Worm (Caenorhabditis elegans) whole organism, L1 larva: ENCODE data around the gene nhr-258.

Experiments used
- C04F5.9 ChIP-seq: sonication (generic microtip); optimal IDR thresholded peaks from 2 replicates; lab custom pipeline; 2016; ENCODE audit warnings: missing genetic modification characterization, missing compliant biosample characterization
- C34B4.2 ChIP-seq: sonication (generic microtip); optimal IDR thresholded peaks from 2 replicates; lab custom pipeline; 2017; ENCODE audit warnings: mild to moderate bottlenecking, missing genetic modification characterization, missing compliant biosample characterization
- F16B12.6 ChIP-seq: fragments of 150-350 bp; optimal IDR thresholded peaks from 2 replicates; lab custom pipeline; 2014; ENCODE audit warnings: missing biosample characterization, missing genetic modification characterization
- Y116A8C.19 ChIP-seq: sonication (generic microtip); optimal IDR thresholded peaks from 2 replicates; lab custom pipeline; 2016; ENCODE audit warnings: missing compliant biosample characterization, missing genetic modification characterization, borderline replicate concordance
- alr-1 ChIP-seq: fragments of 200-800 bp; sonication (Bioruptor generic); optimal IDR thresholded peaks from 2 replicates; lab custom pipeline; 2018; ENCODE audit warnings: borderline replicate concordance, mild to moderate bottlenecking, missing genetic modification characterization, missing compliant biosample characterization
- aly-2 ChIP-seq: fragments of 150-350 bp; optimal IDR thresholded peaks from 2 replicates; lab custom pipeline; 2014; ENCODE audit warnings: missing biosample characterization, missing genetic modification characterization
- ama-1 ChIP-seq: fragments of 150-350 bp; optimal IDR thresholded peaks from 2 replicates; lab custom pipeline; 2014
- blmp-1 ChIP-seq: fragments of 150-350 bp; optimal IDR thresholded peaks from 2 replicates; lab custom pipeline; 2014; ENCODE audit warnings: missing biosample characterization, missing genetic modification characterization
- ceh-90 ChIP-seq: sonication (generic microtip); optimal IDR thresholded peaks from 2 replicates; lab custom pipeline; 2016; ENCODE audit warnings: missing genetic modification characterization, missing compliant biosample characterization
- dsc-1 ChIP-seq: sonication (generic microtip); optimal IDR thresholded peaks from 2 replicates; lab custom pipeline; 2016; ENCODE audit warnings: mild to moderate bottlenecking, missing genetic modification characterization, missing compliant biosample characterization
- efl-3 ChIP-seq: fragments of 200-800 bp; sonication (Bioruptor generic); optimal IDR thresholded peaks from 2 replicates; lab custom pipeline; 2018; ENCODE audit warnings: mild to moderate bottlenecking, missing genetic modification characterization, missing compliant biosample characterization
- egl-27 ChIP-seq, 2 experiments: fragments of 150-350 bp in 1 of 2; sonication (generic microtip); optimal IDR thresholded peaks; 3 replicates each; lab custom pipeline; 2017 to 2018; ENCODE audit warnings: missing biosample characterization in 2 of 2, missing genetic modification characterization in 2 of 2, missing genetic modification reagents in 2 of 2
- elt-3 ChIP-seq, 6 experiments: fragments of 150-350 bp in 1 of 6; sonication (generic microtip); optimal IDR thresholded peaks; 2 replicates each; lab custom pipeline; 2017 to 2018; ENCODE audit warnings: missing biosample characterization in 6 of 6, missing genetic modification characterization in 6 of 6, inconsistent platforms in 1 of 6
- fkh-4 ChIP-seq: sonication (generic microtip); optimal IDR thresholded peaks from 2 replicates; lab custom pipeline; 2016; ENCODE audit warnings: missing compliant biosample characterization, missing genetic modification characterization, borderline replicate concordance
- fkh-8 ChIP-seq: sonication (generic microtip); optimal IDR thresholded peaks from 2 replicates; lab custom pipeline; 2016; ENCODE audit warnings: mild to moderate bottlenecking, missing genetic modification characterization, missing compliant biosample characterization
- irx-1 ChIP-seq: sonication (generic microtip); optimal IDR thresholded peaks from 2 replicates; lab custom pipeline; 2016; ENCODE audit warnings: missing genetic modification characterization, missing compliant biosample characterization
- isw-1 ChIP-seq: fragments of 200-800 bp; sonication (Bioruptor generic); IDR thresholded peaks from 2 replicates; pipeline ENCODE4 v1.3.6; 2022; ENCODE audit warnings: missing genetic modification characterization, missing compliant biosample characterization
- jun-1 ChIP-seq: fragments of 150-350 bp; optimal IDR thresholded peaks from 2 replicates; lab custom pipeline; 2014; ENCODE audit warnings: missing biosample characterization, missing genetic modification reagents, missing genetic modification characterization
- lin-13 ChIP-seq: fragments of 150-350 bp; optimal IDR thresholded peaks from 2 replicates; lab custom pipeline; 2014; ENCODE audit warnings: missing biosample characterization, missing genetic modification reagents, missing genetic modification characterization
- lin-14 ChIP-seq: fragments of 200-800 bp; sonication (Bioruptor generic); optimal IDR thresholded peaks from 2 replicates; lab custom pipeline; 2018; ENCODE audit warnings: mild to moderate bottlenecking, missing genetic modification characterization, moderate library complexity, missing compliant biosample characterization
- lin-15B ChIP-seq: fragments of 150-350 bp; sonication (generic microtip); optimal IDR thresholded peaks from 3 replicates; lab custom pipeline; 2014; ENCODE audit warnings: missing biosample characterization, missing genetic modification characterization
- lin-35 ChIP-seq, 2 experiments: fragments of 150-350 bp; optimal IDR thresholded peaks; 2 replicates each; lab custom pipeline; 2014; ENCODE audit warnings: missing biosample characterization in 2 of 2, missing genetic modification characterization in 2 of 2, missing genetic modification reagents in 2 of 2
- lir-3 ChIP-seq: sonication (generic microtip); optimal IDR thresholded peaks from 2 replicates; lab custom pipeline; 2016; ENCODE audit warnings: mild to moderate bottlenecking, missing genetic modification characterization, moderate library complexity, missing compliant biosample characterization; ENCODE audit not compliant: poor library complexity
- mab-9 ChIP-seq: fragments of 200-800 bp; sonication (Bioruptor generic); IDR thresholded peaks from 2 replicates; pipeline ENCODE4 v1.3.6; 2022; ENCODE audit warnings: missing genetic modification reagents, missing genetic modification characterization, missing compliant biosample characterization
- mef-2 ChIP-seq: fragments of 150-350 bp; optimal IDR thresholded peaks from 2 replicates; lab custom pipeline; 2014; ENCODE audit warnings: missing biosample characterization, missing genetic modification characterization
- nhr-11 ChIP-seq: fragments of 150-350 bp; optimal IDR thresholded peaks from 2 replicates; lab custom pipeline; 2014; ENCODE audit warnings: missing biosample characterization, missing genetic modification characterization
- nhr-12 ChIP-seq: sonication (generic microtip); optimal IDR thresholded peaks from 2 replicates; lab custom pipeline; 2017; ENCODE audit warnings: missing biosample characterization, missing genetic modification characterization
- nhr-19 ChIP-seq: fragments of 200-800 bp; sonication (Bioruptor generic); conservative IDR thresholded peaks from 2 replicates; pipeline ENCODE4 v1.3.6; 2022; ENCODE audit warnings: missing genetic modification characterization, missing compliant biosample characterization
- nhr-20 ChIP-seq: sonication (generic microtip); optimal IDR thresholded peaks from 2 replicates; lab custom pipeline; 2016; ENCODE audit warnings: mild to moderate bottlenecking, missing genetic modification characterization, missing compliant biosample characterization
- nhr-237 ChIP-seq: fragments of 150-350 bp; optimal IDR thresholded peaks from 2 replicates; lab custom pipeline; 2014; ENCODE audit warnings: missing biosample characterization, missing genetic modification characterization
- nhr-47 ChIP-seq: sonication (generic microtip); optimal IDR thresholded peaks from 2 replicates; lab custom pipeline; 2016; ENCODE audit warnings: mild to moderate bottlenecking, missing genetic modification characterization, moderate library complexity, missing compliant biosample characterization
- nhr-71 ChIP-seq: sonication (generic microtip); optimal IDR thresholded peaks from 2 replicates; lab custom pipeline; 2016; ENCODE audit warnings: mild to moderate bottlenecking, missing genetic modification characterization, moderate library complexity, missing compliant biosample characterization
- nhr-76 ChIP-seq: sonication (generic microtip); optimal IDR thresholded peaks from 2 replicates; lab custom pipeline; 2017; ENCODE audit warnings: missing biosample characterization, missing genetic modification characterization
- nhr-77 ChIP-seq: fragments of 150-350 bp; optimal IDR thresholded peaks from 2 replicates; lab custom pipeline; 2014; ENCODE audit warnings: missing biosample characterization, missing genetic modification characterization
- nhr-84 ChIP-seq: sonication (generic microtip); optimal IDR thresholded peaks from 2 replicates; lab custom pipeline; 2017; ENCODE audit warnings: missing biosample characterization, missing genetic modification characterization
- nhr-85 ChIP-seq: sonication (generic microtip); peaks from one replicate; lab custom pipeline; 2016; ENCODE audit warnings: missing genetic modification characterization, inconsistent platforms, missing compliant biosample characterization
- nhr-90 ChIP-seq: sonication (generic microtip); optimal IDR thresholded peaks from 2 replicates; lab custom pipeline; 2016; ENCODE audit warnings: mild to moderate bottlenecking, missing genetic modification characterization, missing compliant biosample characterization; ENCODE audit not compliant: poor library complexity
- pag-3 ChIP-seq: sonication (generic microtip); optimal IDR thresholded peaks from 2 replicates; lab custom pipeline; 2017; ENCODE audit warnings: missing genetic modification characterization, mild to moderate bottlenecking, missing compliant biosample characterization, antibody characterized with exemption, borderline replicate concordance; ENCODE audit not compliant: insufficient read depth
- pqm-1 ChIP-seq: sonication (generic microtip); optimal IDR thresholded peaks from 3 replicates; lab custom pipeline; 2017; ENCODE audit warnings: missing biosample characterization, missing genetic modification characterization
- skn-1 ChIP-seq: fragments of 150-350 bp; optimal IDR thresholded peaks from 2 replicates; lab custom pipeline; 2014; ENCODE audit warnings: missing biosample characterization, missing genetic modification characterization
- snpc-4 ChIP-seq: fragments of 150-350 bp; optimal IDR thresholded peaks from 2 replicates; lab custom pipeline; 2014; ENCODE audit warnings: missing biosample characterization, missing genetic modification characterization
- sox-4 ChIP-seq: sonication (generic microtip); optimal IDR thresholded peaks from 2 replicates; lab custom pipeline; 2016; ENCODE audit warnings: missing genetic modification characterization, missing compliant biosample characterization
- sptf-1 ChIP-seq: fragments of 150-350 bp; optimal IDR thresholded peaks from 2 replicates; lab custom pipeline; 2014; ENCODE audit warnings: missing biosample characterization, missing genetic modification characterization
- sup-37 ChIP-seq: fragments of 200-800 bp; sonication (Bioruptor generic); optimal IDR thresholded peaks from 2 replicates; lab custom pipeline; 2018; ENCODE audit warnings: mild to moderate bottlenecking, missing genetic modification characterization, missing compliant biosample characterization
- swsn-7 ChIP-seq: sonication (generic microtip); optimal IDR thresholded peaks from 2 replicates; lab custom pipeline; 2016; ENCODE audit warnings: missing genetic modification characterization, missing compliant biosample characterization
- unc-130 ChIP-seq: fragments of 150-350 bp; optimal IDR thresholded peaks from 2 replicates; lab custom pipeline; 2017; ENCODE audit warnings: missing biosample characterization, missing genetic modification characterization, inconsistent platforms
- unc-62 ChIP-seq: fragments of 150-350 bp; optimal IDR thresholded peaks from 2 replicates; lab custom pipeline; 2014; ENCODE audit warnings: missing biosample characterization, missing genetic modification reagents, missing genetic modification characterization
- unc-86 ChIP-seq: sonication (generic microtip); optimal IDR thresholded peaks from 2 replicates; lab custom pipeline; 2016; ENCODE audit warnings: missing genetic modification characterization, missing compliant biosample characterization
- unc-98 ChIP-seq: fragments of 200-800 bp; sonication (Bioruptor generic); IDR thresholded peaks from 2 replicates; pipeline ENCODE4 v1.3.6; 2022; ENCODE audit warnings: missing genetic modification characterization, missing compliant biosample characterization
- vab-15 ChIP-seq: sonication (generic microtip); optimal IDR thresholded peaks from 2 replicates; lab custom pipeline; 2017; ENCODE audit warnings: missing genotype, mild to moderate bottlenecking, missing genetic modification characterization, missing compliant biosample characterization
- xbp-1 ChIP-seq: sonication (generic microtip); optimal IDR thresholded peaks from 2 replicates; lab custom pipeline; 2016; ENCODE audit warnings: missing genetic modification characterization, missing compliant biosample characterization
- zag-1 ChIP-seq: fragments of 150-350 bp; optimal IDR thresholded peaks from 2 replicates; lab custom pipeline; 2014; ENCODE audit warnings: missing biosample characterization, missing genetic modification characterization
- zip-4 ChIP-seq: fragments of 200-800 bp; sonication (Bioruptor generic); optimal IDR thresholded peaks from 2 replicates; lab custom pipeline; 2018; ENCODE audit warnings: mild to moderate bottlenecking, missing genetic modification characterization, moderate library complexity, missing compliant biosample characterization
- ztf-11 ChIP-seq, 2 experiments: sonication (generic microtip); optimal IDR thresholded peaks; 2 replicates each; lab custom pipeline; 2016 to 2017; ENCODE audit warnings: missing genetic modification characterization in 2 of 2, missing biosample characterization in 1 of 2, missing compliant biosample characterization in 1 of 2

Gene nhr-258

ce11 chrIV:8067745-8068144, 23.0 kb downstream of the nhr-258 start (continued):
- no peak for TF ChIP-seq nhr-11 (tag; lab: Kevin White, UChicago)
- no peak for TF ChIP-seq nhr-84 (tag; lab: Kevin White, UChicago)
- TF ChIP-seq nhr-19 (GFP tag; lab: Robert Waterston, UW), result no peak; the same call in 1 of the 2 replicates
- TF ChIP-seq mab-9 (GFP tag; lab: Robert Waterston, UW), result no peak
- no peak for TF ChIP-seq nhr-237 (tag; lab: Kevin White, UChicago)
- TF ChIP-seq nhr-71 (tag; lab: Kevin White, UChicago), result peak; percentile 12
- peak; percentile 92 for TF ChIP-seq lin-14 (GFP tag; lab: Kevin White, UChicago)
- TF ChIP-seq efl-3 (GFP tag; lab: Kevin White, UChicago), result no peak
- TF ChIP-seq sox-4 (tag; lab: Kevin White, UChicago), result no peak
- peak; percentile 90 for TF ChIP-seq nhr-85 (tag; lab: Kevin White, UChicago)
- no peak for TF ChIP-seq unc-86
- TF ChIP-seq irx-1 (tag; lab: Kevin White, UChicago), result no peak
- no peak for TF ChIP-seq unc-130 (tag; lab: Kevin White, UChicago)
- TF ChIP-seq fkh-4 (tag; lab: Kevin White, UChicago), result no peak
- no peak for TF ChIP-seq Y116A8C.19 (tag; lab: Kevin White, UChicago)
- TF ChIP-seq alr-1 (tag; lab: Kevin White, UChicago), result no peak
- no peak for TF ChIP-seq pag-3 (tag; lab: Kevin White, UChicago)
- no peak for TF ChIP-seq fkh-8 (tag; lab: Kevin White, UChicago)
- no peak for TF ChIP-seq ztf-11 (tag; optimal IDR thresholded peaks at IDR 0.05; lab: Kevin White, UChicago)
- TF ChIP-seq ama-1 (lab: Kevin White, UChicago), result no peak
- no peak for TF ChIP-seq unc-98 (GFP tag; lab: Robert Waterston, UW)
- TF ChIP-seq dsc-1 (tag; lab: Kevin White, UChicago), result no peak
- TF ChIP-seq snpc-4, result no peak
- TF ChIP-seq nhr-12 (tag; lab: Kevin White, UChicago), result no peak
- TF ChIP-seq zag-1 (tag; lab: Kevin White, UChicago), result no peak
- TF ChIP-seq nhr-20, result peak; percentile 57
- TF ChIP-seq mef-2, result no peak
- TF ChIP-seq swsn-7, result peak; percentile 8
- no peak for TF ChIP-seq aly-2
- TF ChIP-seq sptf-1 (tag; lab: Kevin White, UChicago), result no peak
- no peak for TF ChIP-seq egl-27 (tag; optimal IDR thresholded peaks at IDR 0.05; lab: Kevin White, UChicago)
- peak in 2 of 6 experiments; percentile 24 to 27 for TF ChIP-seq elt-3 (tag; optimal IDR thresholded peaks at IDR 0.05; lab: Kevin White, UChicago)
- TF ChIP-seq lin-35 (GFP tag; optimal IDR thresholded peaks at IDR 0.05; lab: Kevin White, UChicago), result no peak
- no peak for TF ChIP-seq pqm-1
- TF ChIP-seq skn-1 (tag; lab: Kevin White, UChicago), result no peak
- TF ChIP-seq C04F5.9 (tag; lab: Kevin White, UChicago), result no peak
- peak; percentile 32 for TF ChIP-seq nhr-77 (tag; lab: Kevin White, UChicago)
- no peak for TF ChIP-seq nhr-90 (tag; lab: Kevin White, UChicago)
- TF ChIP-seq zip-4 (GFP tag; lab: Kevin White, UChicago), result no peak
- TF ChIP-seq nhr-76 (tag; lab: Kevin White, UChicago), result no peak
- no peak for TF ChIP-seq lin-13
- peak; percentile 82 for TF ChIP-seq blmp-1 (tag; lab: Kevin White, UChicago)
- TF ChIP-seq lir-3, result no peak
- no peak for TF ChIP-seq nhr-47 (tag; lab: Kevin White, UChicago)
- no peak for TF ChIP-seq F16B12.6 (tag; lab: Kevin White, UChicago)
- no peak for TF ChIP-seq xbp-1 (tag; lab: Kevin White, UChicago)
- no peak for TF ChIP-seq jun-1 (tag; lab: Kevin White, UChicago)
- no peak for TF ChIP-seq lin-15B (tag; lab: Kevin White, UChicago)
- no peak for TF ChIP-seq vab-15
- TF ChIP-seq isw-1, result no peak
- no peak for TF ChIP-seq ceh-90
- TF ChIP-seq C34B4.2 (tag; lab: Kevin White, UChicago), result no peak
- TF ChIP-seq unc-62, result no peak
- no peak for TF ChIP-seq sup-37 (GFP tag; lab: Kevin White, UChicago)
